Fruit fly (Drosophila melanogaster): ENCODE measurements around the gene Sec61gamma.
A peak's percentile ranks its signal among the peaks of the same experiment; 100 is the strongest.

The Sec61gamma gene

dm6 chrX:19642819-19643504 lies at the start of gene Sec61gamma, which contains the start of gene CG12237:
Sec61gamma (plus strand) TSS chrX:19643327.
CG12237 (minus strand) TSS chrX:19642869.
- TF ChIP-seq CG3163 (GFP tag; optimal IDR thresholded peaks at IDR 0.05) (no peak), Opbp (GFP tag; IDR thresholded peaks at IDR 0.05; ENCODE audit: partially characterized antibody) (no peak; the same call in 2 of the 3 replicates), Nf-YC (tag; optimal IDR thresholded peaks at IDR 0.05) (peak; percentile 39), mirr (GFP tag; optimal IDR thresholded peaks at IDR 0.05) (peak; percentile 26), CG11398 (GFP tag; optimal IDR thresholded peaks at IDR 0.05) (no peak), Trl (optimal IDR thresholded peaks at IDR 0.05) (no peak), Trl (GFP tag; optimal IDR thresholded peaks at IDR 0.05) (peak; percentile 18), bab2 (GFP tag; optimal IDR thresholded peaks at IDR 0.05) (no peak), CG13624 (GFP tag; optimal IDR thresholded peaks at IDR 0.05) (peak; percentile 22), wdn (GFP tag; IDR thresholded peaks at IDR 0.05) (no peak), zfh1 (GFP tag; IDR thresholded peaks at IDR 0.05) (peak; percentile 33; the same call in 1 of the 3 replicates), Elba2 (GFP tag; optimal IDR thresholded peaks at IDR 0.05) (no peak), CG17802 (tag; optimal IDR thresholded peaks at IDR 0.05) (peak; percentile 15), CG16813 (GFP tag; IDR thresholded peaks at IDR 0.05; ENCODE audit: partially characterized antibody) (no peak), pfk (GFP tag; optimal IDR thresholded peaks at IDR 0.05) (peak; percentile 13), pzg (GFP tag; optimal IDR thresholded peaks at IDR 0.05) (peak; percentile 84), MBD-R2 (GFP tag; IDR thresholded peaks at IDR 0.05) (peak; percentile 85), ftz-f1 (GFP tag; optimal IDR thresholded peaks at IDR 0.05) (peak; percentile 20), CG15479 (GFP tag; optimal IDR thresholded peaks at IDR 0.05) (peak; percentile 32), so (GFP tag; IDR thresholded peaks at IDR 0.05) (0 out of 3 replicates have a peak, but pooled peaks have one; percentile 44), E2f1 (GFP tag; IDR thresholded peaks at IDR 0.05) (no peak), cg (GFP tag; optimal IDR thresholded peaks at IDR 0.05) (peak; percentile 36), Bteb2 (GFP tag; optimal IDR thresholded peaks at IDR 0.05) (peak; percentile 13), CG33213 (GFP tag; optimal IDR thresholded peaks at IDR 0.05) (peak; percentile 39), E2f2 (GFP tag; IDR thresholded peaks at IDR 0.05) (peak; percentile 33; the same call in 1 of the 2 replicates), NC2β (GFP tag; optimal IDR thresholded peaks at IDR 0.05) (peak; percentile 53), fd3F (GFP tag; optimal IDR thresholded peaks at IDR 0.05) (no peak), CG10267 (tag; optimal IDR thresholded peaks at IDR 0.05) (peak; percentile 41), slou (GFP tag; optimal IDR thresholded peaks at IDR 0.05) (no peak), CG4617 (GFP tag; optimal IDR thresholded peaks at IDR 0.05; ENCODE audit: borderline replicate concordance) (peak; percentile 32), gro (GFP tag; optimal IDR thresholded peaks at IDR 0.05) (peak; percentile 26), CG31224 (GFP tag; IDR thresholded peaks at IDR 0.05) (no peak), bigmax (GFP tag; optimal IDR thresholded peaks at IDR 0.05) (no peak), CG31441 (GFP tag; IDR thresholded peaks at IDR 0.05) (0 out of 2 replicates have a peak, but pooled peaks have one; percentile 32), Side (GFP tag; optimal IDR thresholded peaks at IDR 0.05) (peak; percentile 0), Dll (GFP tag; IDR thresholded peaks at IDR 0.05; ENCODE audit: partially characterized antibody) (no peak), CG12659 (GFP tag; optimal IDR thresholded peaks at IDR 0.05) (peak; percentile 77), CG2889 (GFP tag; IDR thresholded peaks at IDR 0.05) (no peak), sd (tag; optimal IDR thresholded peaks at IDR 0.05) (peak; percentile 84), Doc3 (GFP tag; IDR thresholded peaks at IDR 0.05; ENCODE audit: partially characterized antibody) (no peak), Sry-δ (GFP tag; optimal IDR thresholded peaks at IDR 0.05) (peak; percentile 45), CG43689 (GFP tag; IDR thresholded peaks at IDR 0.05) (no peak), zf30C (GFP tag; optimal IDR thresholded peaks at IDR 0.05) (no peak), CG34376 (GFP tag; optimal IDR thresholded peaks at IDR 0.05) (peak; percentile 48), CG2120 (GFP tag; optimal IDR thresholded peaks at IDR 0.05) (no peak), CG7745 (tag; optimal IDR thresholded peaks at IDR 0.05) (no peak), CG10979 (tag; optimal IDR thresholded peaks at IDR 0.05) (no peak), bcd (GFP tag; optimal IDR thresholded peaks at IDR 0.05) (peak; percentile 42), Bdp1 (GFP tag; optimal IDR thresholded peaks at IDR 0.05) (no peak), zen2 (GFP tag; IDR thresholded peaks at IDR 0.05; ENCODE audit: partially characterized antibody) (no peak)

Data from whole organism, embryonic.